Fruit fly (Drosophila melanogaster): ENCODE data around the gene CG12170.

The CG12170 gene

dm6 chr3R:5608422-5608821, 28.6 kb upstream of the CG12170 start:
- TF ChIP-seq CG8478 (optimal IDR thresholded peaks at IDR 0.05) (no peak), EcR (GFP tag; optimal IDR thresholded peaks at IDR 0.05) (no peak), psq (optimal IDR thresholded peaks at IDR 0.05) (no peak), pan (optimal IDR thresholded peaks at IDR 0.05) (no peak), Dll (optimal IDR thresholded peaks at IDR 0.05) (no peak), usp (GFP tag; optimal IDR thresholded peaks at IDR 0.05) (no peak)

DNA sequence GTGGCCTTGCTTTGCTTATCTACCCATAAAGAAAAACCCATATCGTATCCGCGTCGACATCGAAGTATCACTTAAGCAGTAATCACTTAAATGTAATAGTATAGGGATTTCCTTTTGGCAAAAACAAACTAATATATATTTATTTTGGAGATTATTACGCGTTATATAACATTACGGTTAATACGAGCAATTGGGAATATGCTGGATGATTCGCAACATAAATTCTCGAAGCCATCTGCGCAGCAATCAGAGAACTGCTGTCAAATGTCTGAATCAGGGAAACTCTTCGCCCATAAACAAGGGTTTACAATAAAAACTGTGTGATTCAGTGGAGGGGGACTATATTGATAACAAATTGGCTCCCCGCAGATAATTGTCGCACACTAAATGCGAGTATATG, 26.4 kb upstream of the CG12170 start:
- no peak for TF ChIP-seq usp (GFP tag; optimal IDR thresholded peaks at IDR 0.05)
- TF ChIP-seq psq (optimal IDR thresholded peaks at IDR 0.05): no peak

- TF ChIP-seq CG8478 (optimal IDR thresholded peaks at IDR 0.05) (no peak), usp (GFP tag; optimal IDR thresholded peaks at IDR 0.05) (no peak)
These were observed 25.9 kb upstream of the CG12170 start for dm6 chr3R:5611167-5611566.

- TF ChIP-seq CG8478 (optimal IDR thresholded peaks at IDR 0.05) (no peak), pan (optimal IDR thresholded peaks at IDR 0.05) (no peak), usp (GFP tag; optimal IDR thresholded peaks at IDR 0.05) (no peak), EcR (GFP tag; optimal IDR thresholded peaks at IDR 0.05) (no peak), psq (optimal IDR thresholded peaks at IDR 0.05) (no peak), Dll (optimal IDR thresholded peaks at IDR 0.05) (no peak)
These were observed 25.3 kb upstream of the CG12170 start for dm6 chr3R:5611733-5612132.

dm6 chr3R:5612372-5613113, 24.5 kb upstream of the CG12170 start, which contains the start of gene Rga:
Gene Rga (minus strand): TSS chr3R:5613112.
- TF ChIP-seq Dll (optimal IDR thresholded peaks at IDR 0.05) (peak; percentile 11), psq (optimal IDR thresholded peaks at IDR 0.05) (no peak)

dm6 chr3R:5613114-5613443, 24.0 kb upstream of the CG12170 start, which contains the start of gene Atu:
Gene Atu (plus strand): TSS chr3R:5613358.
- TF ChIP-seq CG8478 (optimal IDR thresholded peaks at IDR 0.05) (no peak), EcR (GFP tag; optimal IDR thresholded peaks at IDR 0.05) (no peak), pan (optimal IDR thresholded peaks at IDR 0.05) (no peak), usp (GFP tag; optimal IDR thresholded peaks at IDR 0.05) (no peak), psq (optimal IDR thresholded peaks at IDR 0.05) (no peak), Dll (optimal IDR thresholded peaks at IDR 0.05) (no peak)

DNA sequence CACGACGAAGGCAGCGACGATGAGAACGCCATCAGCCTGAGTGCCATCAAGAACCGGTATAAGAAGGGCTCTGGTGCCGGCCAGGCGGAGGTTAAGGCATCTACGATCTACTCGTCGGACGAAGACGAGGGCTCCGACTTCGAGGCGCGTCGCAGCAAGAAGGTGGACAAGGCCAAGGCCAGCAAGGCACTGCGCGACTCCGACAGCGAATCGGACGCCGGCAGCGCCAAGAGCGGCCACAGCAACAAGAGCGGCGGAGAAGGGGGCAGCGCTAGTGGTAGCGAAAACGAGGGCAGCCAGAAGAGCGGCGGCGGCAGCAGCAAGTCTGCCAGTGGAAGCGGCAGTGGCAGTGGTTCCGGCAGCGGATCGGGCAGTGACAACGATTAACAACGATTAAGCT, 21.6 kb upstream of the CG12170 start:
- no peak for TF ChIP-seq Dll (optimal IDR thresholded peaks at IDR 0.05)
- TF ChIP-seq CG8478 (optimal IDR thresholded peaks at IDR 0.05): no peak
- TF ChIP-seq usp (GFP tag; optimal IDR thresholded peaks at IDR 0.05): no peak
- no peak for TF ChIP-seq EcR (GFP tag; optimal IDR thresholded peaks at IDR 0.05)
- TF ChIP-seq pan (optimal IDR thresholded peaks at IDR 0.05): no peak
- no peak for TF ChIP-seq psq (optimal IDR thresholded peaks at IDR 0.05)

- TF ChIP-seq CG8478 (optimal IDR thresholded peaks at IDR 0.05): no peak
- TF ChIP-seq usp (GFP tag; optimal IDR thresholded peaks at IDR 0.05): no peak
- no peak for TF ChIP-seq Dll (optimal IDR thresholded peaks at IDR 0.05)
- TF ChIP-seq pan (optimal IDR thresholded peaks at IDR 0.05): no peak
- no peak for TF ChIP-seq psq (optimal IDR thresholded peaks at IDR 0.05)
- no peak for TF ChIP-seq EcR (GFP tag; optimal IDR thresholded peaks at IDR 0.05)
These were observed 19.0 kb upstream of the CG12170 start for dm6 chr3R:5617923-5618623.

- TF ChIP-seq Dll (optimal IDR thresholded peaks at IDR 0.05): no peak
- no peak for TF ChIP-seq EcR (GFP tag; optimal IDR thresholded peaks at IDR 0.05)
- TF ChIP-seq usp (GFP tag; optimal IDR thresholded peaks at IDR 0.05): no peak
- TF ChIP-seq CG8478 (optimal IDR thresholded peaks at IDR 0.05): no peak
These were observed 16.6 kb upstream of the CG12170 start for dm6 chr3R:5620387-5620956.

DNA sequence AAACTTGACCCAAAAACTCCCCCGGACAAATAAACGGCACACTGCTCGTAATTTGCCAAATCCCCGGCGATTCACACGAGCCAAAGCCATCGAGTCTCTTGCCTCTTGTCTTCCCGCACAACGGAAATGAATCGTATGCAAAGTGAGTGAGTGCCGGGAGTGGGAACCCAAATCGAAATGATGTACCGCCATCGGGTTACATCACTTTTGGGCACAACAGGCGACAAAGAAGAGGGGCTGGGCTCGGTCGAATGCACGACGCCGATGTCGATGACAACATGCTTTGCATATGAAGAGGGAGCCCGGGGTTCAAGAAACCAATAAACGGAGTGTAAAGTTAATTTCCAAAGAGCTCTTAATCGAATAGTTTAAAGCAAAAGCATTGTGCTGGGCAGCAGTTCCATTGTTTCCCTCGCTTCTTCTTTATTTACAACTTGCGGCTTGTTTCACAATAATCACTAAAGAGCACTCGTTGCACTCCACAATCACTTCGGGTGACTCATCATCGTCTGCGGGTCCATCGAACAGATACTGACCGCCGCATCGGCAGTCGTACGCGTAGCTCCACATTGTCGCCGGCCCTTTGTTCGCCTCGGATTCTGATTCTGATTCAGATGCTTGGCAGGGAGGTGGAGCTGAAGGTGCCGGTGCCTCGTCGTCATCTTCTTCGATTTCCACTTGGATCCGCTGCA, 15.2 kb upstream of the CG12170 start:
- TF ChIP-seq psq (optimal IDR thresholded peaks at IDR 0.05) (no peak), pan (optimal IDR thresholded peaks at IDR 0.05) (no peak), usp (GFP tag; optimal IDR thresholded peaks at IDR 0.05) (no peak), CG8478 (optimal IDR thresholded peaks at IDR 0.05) (no peak), EcR (GFP tag; optimal IDR thresholded peaks at IDR 0.05) (no peak), Dll (optimal IDR thresholded peaks at IDR 0.05) (no peak)

DNA sequence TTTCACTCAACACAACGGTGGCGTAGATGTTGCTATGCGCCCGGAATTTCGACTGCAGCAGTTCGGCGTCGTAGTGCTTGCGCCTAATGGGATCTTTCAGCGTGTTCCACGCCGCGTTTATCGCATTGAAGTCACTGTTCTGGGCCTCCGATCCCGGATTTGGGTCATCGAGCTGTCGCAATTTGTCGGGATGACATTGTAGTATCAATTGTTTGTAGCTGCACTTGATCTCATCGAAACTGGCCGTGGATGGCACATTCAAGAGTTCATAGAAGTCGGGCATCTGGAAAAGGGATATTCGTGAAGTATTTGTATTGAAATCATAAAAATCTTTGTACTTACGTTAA, 14.7 kb upstream of the CG12170 start:
- TF ChIP-seq psq (optimal IDR thresholded peaks at IDR 0.05) (no peak), Dll (optimal IDR thresholded peaks at IDR 0.05) (no peak), usp (GFP tag; optimal IDR thresholded peaks at IDR 0.05) (no peak), CG8478 (optimal IDR thresholded peaks at IDR 0.05) (no peak), EcR (GFP tag; optimal IDR thresholded peaks at IDR 0.05) (no peak), pan (optimal IDR thresholded peaks at IDR 0.05) (no peak)

DNA sequence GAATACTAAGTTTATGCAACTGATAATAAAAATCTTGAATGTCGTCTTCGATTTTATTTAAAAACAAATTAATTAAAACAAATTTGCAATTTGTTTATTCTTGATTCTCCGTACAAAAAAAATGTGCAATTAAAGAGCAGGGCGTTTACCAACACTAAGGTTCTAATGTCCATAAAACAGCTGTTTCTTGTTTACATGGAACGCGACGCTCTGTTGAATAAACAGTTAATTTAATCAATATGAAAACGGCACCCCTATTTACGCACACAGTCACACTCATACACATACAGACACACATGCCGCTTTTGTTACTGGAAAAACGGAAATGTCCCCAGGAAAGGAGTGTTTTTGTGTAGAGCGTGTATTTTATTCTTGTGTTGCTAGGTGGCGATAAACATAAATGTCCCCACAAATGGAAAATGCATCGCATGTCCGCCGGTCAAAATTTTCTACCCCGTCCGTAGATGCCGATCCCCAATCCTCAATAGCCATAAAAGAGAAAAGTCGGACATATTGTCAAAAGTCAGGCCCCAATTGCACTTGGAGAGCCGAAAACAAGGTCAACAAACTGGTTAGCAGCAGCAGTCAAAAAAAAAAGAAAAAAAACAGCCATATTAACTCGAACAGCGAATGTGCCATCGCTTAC, 13.9 kb upstream of the CG12170 start:
- TF ChIP-seq pan (optimal IDR thresholded peaks at IDR 0.05): no peak
- no peak for TF ChIP-seq usp (GFP tag; optimal IDR thresholded peaks at IDR 0.05)
- TF ChIP-seq CG8478 (optimal IDR thresholded peaks at IDR 0.05): no peak
- no peak for TF ChIP-seq psq (optimal IDR thresholded peaks at IDR 0.05)
- no peak for TF ChIP-seq EcR (GFP tag; optimal IDR thresholded peaks at IDR 0.05)

Data from whole organism.